Fruit fly (Drosophila melanogaster): ENCODE results near the gene knk.

knk gene

dm6 chr3R:10076665-10077064 is 48.8 kb downstream of the knk start:
- TF ChIP-seq Sin3A (optimal IDR thresholded peaks at IDR 0.05) (no peak), h (optimal IDR thresholded peaks at IDR 0.05) (no peak), psq (optimal IDR thresholded peaks at IDR 0.05) (no peak), Myc (optimal IDR thresholded peaks at IDR 0.05) (no peak), insv (optimal IDR thresholded peaks at IDR 0.05) (no peak)

- TF ChIP-seq psq (optimal IDR thresholded peaks at IDR 0.05) (no peak), insv (optimal IDR thresholded peaks at IDR 0.05) (no peak)
These were observed 50.1 kb downstream of the knk start, which contains the start of gene Alp13 for dm6 chr3R:10075323-10075788. Gene Alp13 (minus strand): TSS chr3R:10075373.
